Worm (Caenorhabditis elegans) whole organism, mixed stage, embryonic: ENCODE measurements around the gene Y46C8AL.11.

Source experiments
- M03D4.4 ChIP-seq: sonication (generic microtip); optimal IDR thresholded peaks from 2 replicates; lab custom pipeline; 2017; ENCODE audit warnings: mild to moderate bottlenecking, missing genetic modification characterization, missing compliant biosample characterization
- bed-3 ChIP-seq: fragments of 200-800 bp; sonication (Bioruptor generic); optimal IDR thresholded peaks from 3 replicates; lab custom pipeline; 2018; ENCODE audit warnings: mild to moderate bottlenecking, missing genetic modification characterization, moderate library complexity, missing compliant biosample characterization
- blmp-1 ChIP-seq: fragments of 150-350 bp; optimal IDR thresholded peaks from 2 replicates; lab custom pipeline; 2014; ENCODE audit warnings: missing biosample characterization, missing genetic modification characterization
- ceh-39 ChIP-seq: fragments of 150-350 bp; optimal IDR thresholded peaks from 2 replicates; lab custom pipeline; 2014; ENCODE audit warnings: missing biosample characterization, missing genetic modification characterization
- ceh-43 ChIP-seq: fragments of 200-800 bp; sonication (Bioruptor generic); optimal IDR thresholded peaks from 2 replicates; lab custom pipeline; 2018; ENCODE audit warnings: mild to moderate bottlenecking, missing genetic modification characterization, moderate library complexity, missing compliant biosample characterization
- ceh-83 ChIP-seq: fragments of 200-800 bp; sonication (Bioruptor generic); optimal IDR thresholded peaks from 2 replicates; lab custom pipeline; 2018; ENCODE audit warnings: mild to moderate bottlenecking, missing genetic modification characterization, missing compliant biosample characterization
- ces-1 ChIP-seq: fragments of 150-350 bp; optimal IDR thresholded peaks from 2 replicates; lab custom pipeline; 2014; ENCODE audit warnings: missing biosample characterization, missing genetic modification reagents, missing genetic modification characterization
- cnd-1 ChIP-seq: fragments of 200-800 bp; sonication (Bioruptor generic); optimal IDR thresholded peaks from 2 replicates; lab custom pipeline; 2018; ENCODE audit warnings: mild to moderate bottlenecking, missing genetic modification characterization, missing compliant biosample characterization
- drap-1 ChIP-seq: fragments of 200-800 bp; sonication (Bioruptor generic); optimal IDR thresholded peaks from 3 replicates; lab custom pipeline; 2018; ENCODE audit warnings: mild to moderate bottlenecking, missing genetic modification characterization, missing compliant biosample characterization
- elt-1 ChIP-seq: sonication (generic microtip); optimal IDR thresholded peaks from 2 replicates; lab custom pipeline; 2017; ENCODE audit warnings: missing genetic modification characterization, mild to moderate bottlenecking, missing compliant biosample characterization, antibody characterized with exemption, moderate library complexity, borderline replicate concordance; ENCODE audit not compliant: insufficient read depth
- elt-3 ChIP-seq: fragments of 150-350 bp; optimal IDR thresholded peaks from 2 replicates; lab custom pipeline; 2014; ENCODE audit warnings: missing biosample characterization, missing genetic modification characterization
- flh-1 ChIP-seq: fragments of 200-800 bp; sonication (Bioruptor generic); optimal IDR thresholded peaks from 2 replicates; lab custom pipeline; 2018; ENCODE audit warnings: mild to moderate bottlenecking, missing genetic modification characterization, moderate library complexity, missing compliant biosample characterization
- ham-2 ChIP-seq: fragments of 200-800 bp; sonication (Bioruptor generic); optimal IDR thresholded peaks from 2 replicates; lab custom pipeline; 2018; ENCODE audit warnings: mild to moderate bottlenecking, missing genetic modification characterization, missing compliant biosample characterization
- lin-13 ChIP-seq: fragments of 150-350 bp; optimal IDR thresholded peaks from 2 replicates; lab custom pipeline; 2014; ENCODE audit warnings: missing biosample characterization, missing genetic modification characterization
- lsy-2 ChIP-seq: fragments of 150-350 bp; optimal IDR thresholded peaks from 2 replicates; lab custom pipeline; 2014; ENCODE audit warnings: missing biosample characterization, missing genetic modification characterization
- mep-1 ChIP-seq: fragments of 150-350 bp; optimal IDR thresholded peaks from 2 replicates; lab custom pipeline; 2017; ENCODE audit warnings: missing biosample characterization, missing genetic modification reagents, missing genetic modification characterization, inconsistent platforms
- nhr-12 ChIP-seq: fragments of 150-350 bp; optimal IDR thresholded peaks from 2 replicates; lab custom pipeline; 2014; ENCODE audit warnings: missing biosample characterization, missing genetic modification characterization
- nhr-2 ChIP-seq: fragments of 150-350 bp; optimal IDR thresholded peaks from 2 replicates; lab custom pipeline; 2014; ENCODE audit warnings: missing biosample characterization, missing genetic modification characterization
- nhr-237 ChIP-seq: fragments of 150-350 bp; optimal IDR thresholded peaks from 2 replicates; lab custom pipeline; 2014; ENCODE audit warnings: missing biosample characterization, missing genetic modification characterization
- nhr-76 ChIP-seq: sonication (generic microtip); optimal IDR thresholded peaks from 2 replicates; lab custom pipeline; 2017; ENCODE audit warnings: missing biosample characterization, missing genetic modification characterization
- pha-4 ChIP-seq: fragments of 150-350 bp; optimal IDR thresholded peaks from 2 replicates; lab custom pipeline; 2018; ENCODE audit warnings: missing biosample characterization, missing genetic modification reagents, missing genetic modification characterization
- sptf-1 ChIP-seq: sonication (generic microtip); optimal IDR thresholded peaks from 2 replicates; lab custom pipeline; 2017; ENCODE audit warnings: mild to moderate bottlenecking, missing genetic modification characterization, moderate library complexity, missing compliant biosample characterization
- tbx-8 ChIP-seq: fragments of 200-800 bp; sonication (Bioruptor generic); optimal IDR thresholded peaks from 2 replicates; lab custom pipeline; 2018; ENCODE audit warnings: mild to moderate bottlenecking, missing genetic modification characterization, moderate library complexity, missing compliant biosample characterization
- unc-39 ChIP-seq: fragments of 150-350 bp; optimal IDR thresholded peaks from 2 replicates; lab custom pipeline; 2014; ENCODE audit warnings: missing biosample characterization, missing genetic modification characterization
- unc-62 ChIP-seq: fragments of 150-350 bp; optimal IDR thresholded peaks from 2 replicates; lab custom pipeline; 2014; ENCODE audit warnings: missing biosample characterization, missing genetic modification reagents, missing genetic modification characterization
- zip-8 ChIP-seq: fragments of 150-350 bp; optimal IDR thresholded peaks from 2 replicates; lab custom pipeline; 2014; ENCODE audit warnings: missing biosample characterization, missing genetic modification characterization
- ztf-11 ChIP-seq: fragments of 150-350 bp; optimal IDR thresholded peaks from 2 replicates; lab custom pipeline; 2014; ENCODE audit warnings: missing biosample characterization, missing genetic modification characterization

The Y46C8AL.11 gene

ce11 chrIV:3977965-3978523 lies 34.9 kb downstream of the Y46C8AL.11 start, which contains the start of gene srh-220:
srh-220 (minus strand) TSS chrIV:3978015.
- no peak for TF ChIP-seq mep-1 (tag; lab: Kevin White, UChicago)
- TF ChIP-seq bed-3 (GFP tag; lab: Kevin White, UChicago): no peak
- TF ChIP-seq pha-4 (tag; lab: Kevin White, UChicago): no peak
- no peak for TF ChIP-seq ceh-43 (GFP tag; lab: Kevin White, UChicago)
- TF ChIP-seq lin-13 (tag; lab: Kevin White, UChicago): no peak
- TF ChIP-seq ces-1: no peak

ce11 chrIV:3979525-3979924 lies 36.4 kb downstream of the Y46C8AL.11 start, which contains the start of gene srh-222:
srh-222 (plus strand) TSS chrIV:3979825.
- TF ChIP-seq elt-1 (tag; lab: Kevin White, UChicago): no peak

DNA sequence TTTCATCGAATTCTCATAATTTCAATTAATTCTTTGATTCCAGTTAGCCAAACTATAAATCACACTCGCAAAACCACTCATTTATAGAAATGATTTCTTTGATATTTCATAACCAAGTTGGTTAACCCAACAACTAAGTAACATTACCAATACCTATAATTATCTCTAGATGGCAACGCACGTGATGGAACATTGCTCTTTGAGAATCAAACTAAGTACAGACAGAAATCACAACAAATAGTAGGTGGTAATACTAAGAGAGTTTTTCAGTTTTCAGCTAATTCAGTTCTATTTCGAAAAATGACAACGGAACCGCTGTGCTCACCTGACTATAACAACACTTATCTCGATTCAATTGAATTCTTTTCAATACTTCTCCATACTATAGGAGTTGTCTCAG lies 38.5 kb downstream of the Y46C8AL.11 start, which contains the start of gene srh-223:
Gene srh-223 (plus strand): TSS at position 301 of the 400 bp plus-strand sequence.
- TF ChIP-seq elt-1 (tag; lab: Kevin White, UChicago) (no peak), lsy-2 (no peak), unc-39 (tag; lab: Kevin White, UChicago) (no peak), nhr-2 (tag; lab: Kevin White, UChicago) (no peak), ceh-39 (no peak), lin-13 (tag; lab: Kevin White, UChicago) (no peak), drap-1 (GFP tag; lab: Kevin White, UChicago) (no peak), ztf-11 (tag; lab: Kevin White, UChicago) (no peak), nhr-12 (tag; lab: Kevin White, UChicago) (no peak), flh-1 (no peak), tbx-8 (GFP tag; lab: Kevin White, UChicago) (no peak), blmp-1 (tag; lab: Kevin White, UChicago) (no peak)

- TF ChIP-seq sptf-1 (tag; lab: Kevin White, UChicago): no peak
- TF ChIP-seq mep-1 (tag; lab: Kevin White, UChicago): no peak
- no peak for TF ChIP-seq pha-4 (tag; lab: Kevin White, UChicago)
- TF ChIP-seq ham-2 (GFP tag; lab: Kevin White, UChicago): no peak
Measured at ce11 chrIV:3988132-3988531, 45.0 kb downstream of the Y46C8AL.11 start.

- TF ChIP-seq elt-3 (tag; lab: Kevin White, UChicago): no peak
- TF ChIP-seq cnd-1 (tag; lab: Kevin White, UChicago): no peak
- TF ChIP-seq elt-1 (tag; lab: Kevin White, UChicago): no peak
- no peak for TF ChIP-seq zip-8
- no peak for TF ChIP-seq M03D4.4 (tag; lab: Kevin White, UChicago)
- TF ChIP-seq nhr-237 (tag; lab: Kevin White, UChicago): no peak
- no peak for TF ChIP-seq ham-2 (GFP tag; lab: Kevin White, UChicago)
- no peak for TF ChIP-seq lin-13 (tag; lab: Kevin White, UChicago)
- no peak for TF ChIP-seq nhr-76 (tag; lab: Kevin White, UChicago)
- TF ChIP-seq ceh-83 (GFP tag; lab: Kevin White, UChicago): no peak
- no peak for TF ChIP-seq ces-1
Measured at ce11 chrIV:3988638-3989152, 45.6 kb downstream of the Y46C8AL.11 start, which contains the start of gene clec-78. clec-78 (plus strand) TSS chrIV:3989102.

DNA sequence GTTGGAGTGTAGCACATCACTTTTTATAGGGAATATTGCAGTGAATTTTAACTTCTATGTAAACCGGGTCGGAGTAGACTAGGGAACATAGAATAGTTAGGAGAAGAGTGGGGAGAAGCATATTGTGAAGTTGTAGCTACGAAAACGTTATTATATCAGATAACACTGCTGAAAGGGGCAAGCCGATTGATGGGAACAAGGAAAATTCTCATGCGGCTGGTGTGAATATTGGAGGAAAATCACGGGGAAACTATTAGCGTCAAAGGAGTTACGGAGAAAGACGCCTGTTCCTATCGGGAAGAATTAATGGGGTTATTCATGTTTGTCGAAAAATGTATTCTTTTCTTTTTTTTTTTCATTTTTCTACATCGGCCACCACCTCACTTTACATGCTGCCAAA lies 50.2 kb downstream of the Y46C8AL.11 start, which contains the start of gene F47C12.6:
Gene F47C12.6 (minus strand): TSS at position 101 of the 400 bp plus-strand sequence.
- TF ChIP-seq blmp-1 (tag; lab: Kevin White, UChicago) (no peak), lin-13 (tag; lab: Kevin White, UChicago) (no peak), flh-1 (no peak), unc-62 (no peak), ceh-83 (GFP tag; lab: Kevin White, UChicago) (no peak), ham-2 (GFP tag; lab: Kevin White, UChicago) (no peak), M03D4.4 (tag; lab: Kevin White, UChicago) (no peak), nhr-76 (tag; lab: Kevin White, UChicago) (no peak), nhr-237 (tag; lab: Kevin White, UChicago) (no peak), drap-1 (GFP tag; lab: Kevin White, UChicago) (no peak)
